Fruit fly (Drosophila melanogaster) whole organism, embryonic: ENCODE measurements around the gene hob.

ENCODE experiments used
- Aef1 ChIP-seq: fragments of 200-800 bp; sonication (Bioruptor generic); IDR thresholded peaks from 3 replicates; pipeline ENCODE4 v1.3.6; 2022; ENCODE audit warnings: missing biosample characterization, missing genetic modification characterization
- Antp ChIP-seq: fragments of 200-800 bp; sonication (Bioruptor generic); optimal IDR thresholded peaks from 3 replicates; lab custom pipeline; 2016; ENCODE audit warnings: missing biosample characterization, missing genetic modification characterization
- B-H2 ChIP-seq: fragments of 200-800 bp; sonication (Bioruptor generic); optimal IDR thresholded peaks from 2 replicates; lab custom pipeline; 2018; ENCODE audit warnings: missing biosample characterization, mild to moderate bottlenecking, missing genetic modification characterization
- Bdp1 ChIP-seq: fragments of 200-800 bp; sonication (Bioruptor generic); optimal IDR thresholded peaks from 3 replicates; lab custom pipeline; 2016; ENCODE audit warnings: missing biosample characterization, missing genetic modification characterization
- CG10979 ChIP-seq: fragments of 200-800 bp; sonication (Bioruptor generic); optimal IDR thresholded peaks from 2 replicates; lab custom pipeline; 2018; ENCODE audit warnings: missing biosample characterization, mild to moderate bottlenecking, missing genetic modification characterization, moderate library complexity
- CG11093 ChIP-seq: fragments of 200-800 bp; sonication (Bioruptor generic); IDR thresholded peaks from 3 replicates; pipeline ENCODE4 v1.3.6; 2022; ENCODE audit warnings: missing biosample characterization, missing genetic modification characterization
- CG12299 ChIP-seq: fragments of 200-800 bp; sonication (Bioruptor generic); optimal IDR thresholded peaks from 2 replicates; lab custom pipeline; 2018; ENCODE audit warnings: missing biosample characterization, mild to moderate bottlenecking, missing genetic modification characterization
- CG15696 ChIP-seq: fragments of 200-800 bp; sonication (Bioruptor generic); optimal IDR thresholded peaks from 2 replicates; lab custom pipeline; 2019; ENCODE audit warnings: missing biosample characterization, mild to moderate bottlenecking, missing genetic modification characterization, moderate library complexity
- CG1603 ChIP-seq: fragments of 200-800 bp; sonication (Bioruptor generic); optimal IDR thresholded peaks from 2 replicates; lab custom pipeline; 2019; ENCODE audit warnings: missing biosample characterization, mild to moderate bottlenecking, missing genetic modification characterization, moderate library complexity
- CG16813 ChIP-seq: fragments of 200-800 bp; sonication (Bioruptor generic); IDR thresholded peaks from 3 replicates; pipeline ENCODE4 v1.3.6; 2022; ENCODE audit warnings: missing biosample characterization, missing genetic modification characterization; ENCODE audit not compliant: partially characterized antibody
- CG17568 ChIP-seq: fragments of 200-800 bp; sonication (Bioruptor generic); optimal IDR thresholded peaks from 2 replicates; lab custom pipeline; 2018; ENCODE audit warnings: missing biosample characterization, mild to moderate bottlenecking, missing genetic modification characterization, moderate library complexity
- CG17612 ChIP-seq: fragments of 200-800 bp; sonication (Bioruptor generic); IDR thresholded peaks from 2 replicates; pipeline ENCODE4 v1.3.6; 2022; ENCODE audit warnings: missing biosample characterization, missing genetic modification characterization
- CG17912 ChIP-seq: fragments of 200-800 bp; sonication (Bioruptor generic); optimal IDR thresholded peaks from 2 replicates; lab custom pipeline; 2018; ENCODE audit warnings: missing biosample characterization, mild to moderate bottlenecking, missing genetic modification characterization
- CG2678 ChIP-seq: fragments of 200-800 bp; sonication (Bioruptor generic); optimal IDR thresholded peaks from 3 replicates; lab custom pipeline; 2019; ENCODE audit warnings: missing biosample characterization, mild to moderate bottlenecking, missing genetic modification characterization, moderate library complexity
- CG30403 ChIP-seq: fragments of 200-800 bp; sonication (Bioruptor generic); optimal IDR thresholded peaks from 3 replicates; lab custom pipeline; 2016; ENCODE audit warnings: missing biosample characterization, missing genetic modification characterization
- CG34376 ChIP-seq: fragments of 200-800 bp; sonication (Bioruptor generic); optimal IDR thresholded peaks from 2 replicates; lab custom pipeline; 2018; ENCODE audit warnings: missing biosample characterization, mild to moderate bottlenecking, missing genetic modification characterization
- CG3838 ChIP-seq: fragments of 200-800 bp; sonication (Bioruptor generic); optimal IDR thresholded peaks from 3 replicates; lab custom pipeline; 2016; ENCODE audit warnings: missing biosample characterization, missing genetic modification characterization
- CG5953 ChIP-seq: fragments of 200-800 bp; sonication (Bioruptor generic); IDR thresholded peaks from 2 replicates; pipeline ENCODE4 v1.3.6; 2022; ENCODE audit warnings: missing biosample characterization, missing genetic modification characterization
- CG6791 ChIP-seq: fragments of 200-800 bp; sonication (Bioruptor generic); IDR thresholded peaks from 3 replicates; pipeline ENCODE4 v1.3.6; 2022; ENCODE audit warnings: missing biosample characterization, missing genetic modification characterization; ENCODE audit not compliant: partially characterized antibody
- CG7556 ChIP-seq: fragments of 200-800 bp; sonication (Bioruptor generic); optimal IDR thresholded peaks from 2 replicates; lab custom pipeline; 2017; ENCODE audit warnings: missing biosample characterization, mild to moderate bottlenecking, missing genetic modification characterization
- CG8290 ChIP-seq, 3 experiments: fragments of 200-800 bp; sonication (Bioruptor generic); optimal IDR thresholded peaks; 2 replicates each; lab custom pipeline; 2016 to 2019; ENCODE audit warnings: missing biosample characterization in 3 of 3, missing genetic modification characterization in 3 of 3, mild to moderate bottlenecking in 2 of 3, moderate library complexity in 1 of 3
- CG8765 ChIP-seq: fragments of 200-800 bp; sonication (Bioruptor generic); IDR thresholded peaks from 2 replicates; pipeline ENCODE4 v1.3.6; 2022; ENCODE audit warnings: missing biosample characterization, missing genetic modification characterization
- CG9609 ChIP-seq: fragments of 200-800 bp; sonication (Bioruptor generic); optimal IDR thresholded peaks from 3 replicates; lab custom pipeline; 2016; ENCODE audit warnings: missing biosample characterization, missing genetic modification characterization
- CG9797 ChIP-seq: fragments of 200-800 bp; sonication (Bioruptor generic); optimal IDR thresholded peaks from 3 replicates; lab custom pipeline; 2018; ENCODE audit warnings: missing biosample characterization, mild to moderate bottlenecking, missing genetic modification characterization
- CG9932 ChIP-seq: fragments of 200-800 bp; sonication (Bioruptor generic); IDR thresholded peaks from 2 replicates; pipeline ENCODE4 v1.3.6; 2022; ENCODE audit warnings: missing biosample characterization, missing genetic modification characterization
- D19A ChIP-seq: fragments of 200-800 bp; optimal IDR thresholded peaks from 3 replicates; lab custom pipeline; 2019; ENCODE audit warnings: missing biosample characterization, mild to moderate bottlenecking, missing genetic modification characterization, moderate library complexity
- Dll ChIP-seq: fragments of 200-800 bp; sonication (Bioruptor generic); IDR thresholded peaks from 4 replicates; pipeline ENCODE4 v1.3.6; 2022; ENCODE audit warnings: missing biosample characterization, missing genetic modification characterization; ENCODE audit not compliant: partially characterized antibody
- Ets65A ChIP-seq: fragments of 200-800 bp; sonication (Bioruptor generic); peaks from one replicate; lab custom pipeline; 2016; ENCODE audit warnings: missing biosample characterization, missing genetic modification characterization
- Ets97D ChIP-seq: fragments of 200-800 bp; sonication (Bioruptor generic); optimal IDR thresholded peaks from 3 replicates; lab custom pipeline; 2016; ENCODE audit warnings: missing biosample characterization, missing genetic modification characterization
- H15 ChIP-seq: fragments of 200-800 bp; sonication (Bioruptor generic); IDR thresholded peaks from 3 replicates; pipeline ENCODE4 v1.3.6; 2022; ENCODE audit warnings: missing biosample characterization, missing genetic modification characterization
- Hmr ChIP-seq: fragments of 200-800 bp; sonication (Bioruptor generic); optimal IDR thresholded peaks from 3 replicates; lab custom pipeline; 2017; ENCODE audit warnings: mild to moderate bottlenecking, missing biosample characterization, missing genetic modification reagents, missing genetic modification characterization
- Jarid2 ChIP-seq: fragments of 200-800 bp; sonication (Bioruptor generic); optimal IDR thresholded peaks from 3 replicates; lab custom pipeline; 2017; ENCODE audit warnings: mild to moderate bottlenecking, missing biosample characterization, missing genetic modification reagents, missing genetic modification characterization
- Nf-YC ChIP-seq: fragments of 200-800 bp; optimal IDR thresholded peaks from 3 replicates; lab custom pipeline; 2019; ENCODE audit warnings: missing biosample characterization, mild to moderate bottlenecking, missing genetic modification characterization, moderate library complexity
- Ravus ChIP-seq: fragments of 200-800 bp; sonication (Bioruptor generic); IDR thresholded peaks from 2 replicates; pipeline ENCODE4 v1.3.6; 2022; ENCODE audit warnings: missing biosample characterization, missing genetic modification characterization
- Rx ChIP-seq: fragments of 200-800 bp; sonication (Bioruptor generic); IDR thresholded peaks from 2 replicates; pipeline ENCODE4 v1.3.6; 2022; ENCODE audit warnings: missing biosample characterization, missing genetic modification characterization
- Scr ChIP-seq: fragments of 200-800 bp; sonication (Bioruptor generic); IDR thresholded peaks from 2 replicates; pipeline ENCODE4 v1.3.6; 2022; ENCODE audit warnings: missing biosample characterization, missing genetic modification characterization; ENCODE audit not compliant: partially characterized antibody
- ac ChIP-seq: fragments of 200-800 bp; sonication (Bioruptor generic); optimal IDR thresholded peaks from 3 replicates; lab custom pipeline; 2017; ENCODE audit warnings: missing biosample characterization, mild to moderate bottlenecking, missing genetic modification characterization
- caup ChIP-seq: fragments of 200-800 bp; sonication (Bioruptor generic); optimal IDR thresholded peaks from 3 replicates; lab custom pipeline; 2017; ENCODE audit warnings: missing biosample characterization, mild to moderate bottlenecking, missing genetic modification characterization, moderate library complexity; ENCODE audit not compliant: severe bottlenecking
- ci ChIP-seq: fragments of 200-800 bp; sonication (Bioruptor generic); IDR thresholded peaks from 3 replicates; pipeline ENCODE4 v1.3.6; 2022; ENCODE audit warnings: missing biosample characterization, missing genetic modification characterization
- crp ChIP-seq, 2 experiments: fragments of 200-800 bp; sonication (Bioruptor generic); optimal IDR thresholded peaks; 2 replicates in 1 of 2; 3 replicates in 1 of 2; lab custom pipeline; 2017; ENCODE audit warnings: missing biosample characterization in 2 of 2, missing genetic modification characterization in 2 of 2, mild to moderate bottlenecking in 1 of 2, moderate library complexity in 1 of 2
- cwo ChIP-seq: fragments of 200-800 bp; sonication (Bioruptor generic); optimal IDR thresholded peaks from 3 replicates; lab custom pipeline; 2017; ENCODE audit warnings: missing biosample characterization, missing genetic modification characterization, mild to moderate bottlenecking, moderate library complexity, missing genetic modification reagents
- esg ChIP-seq: fragments of 200-800 bp; sonication (Bioruptor generic); conservative IDR thresholded peaks from 2 replicates; pipeline ENCODE4 v1.3.6; 2022; ENCODE audit warnings: missing biosample characterization, missing genetic modification characterization
- phol ChIP-seq: fragments of 200-800 bp; sonication (Bioruptor generic); optimal IDR thresholded peaks from 3 replicates; lab custom pipeline; 2018; ENCODE audit warnings: missing biosample characterization, mild to moderate bottlenecking, missing genetic modification characterization, moderate library complexity
- schlank ChIP-seq: fragments of 200-800 bp; sonication (Bioruptor generic); optimal IDR thresholded peaks from 2 replicates; lab custom pipeline; 2018; ENCODE audit warnings: missing biosample characterization, mild to moderate bottlenecking, missing genetic modification characterization
- sens ChIP-seq: fragments of 200-800 bp; sonication (Bioruptor generic); peaks from one replicate; lab custom pipeline; 2016; ENCODE audit warnings: missing biosample characterization, missing genetic modification characterization
- slp2 ChIP-seq: fragments of 200-800 bp; sonication (Bioruptor generic); optimal IDR thresholded peaks from 2 replicates; lab custom pipeline; 2016; ENCODE audit warnings: missing biosample characterization, missing genetic modification characterization
- ssp ChIP-seq: fragments of 200-800 bp; sonication (Bioruptor generic); IDR thresholded peaks from 2 replicates; pipeline ENCODE4 v1.3.6; 2022; ENCODE audit warnings: missing biosample characterization, missing genetic modification characterization
- stc ChIP-seq: fragments of 200-800 bp; sonication (Bioruptor generic); IDR thresholded peaks from 2 replicates; pipeline ENCODE4 v1.3.6; 2022; ENCODE audit warnings: missing biosample characterization, missing genetic modification characterization
- tio ChIP-seq: fragments of 200-800 bp; sonication (Bioruptor generic); optimal IDR thresholded peaks from 2 replicates; lab custom pipeline; 2017; ENCODE audit warnings: missing biosample characterization, missing genetic modification characterization, inconsistent platforms
- zf30C ChIP-seq: fragments of 200-800 bp; sonication (Bioruptor generic); optimal IDR thresholded peaks from 3 replicates; lab custom pipeline; 2018; ENCODE audit warnings: missing biosample characterization, mild to moderate bottlenecking, missing genetic modification characterization

hob gene

dm6 chr3L:3194059-3194458, 24.7 kb downstream of the hob start (continued):
- TF ChIP-seq CG8765 (peak; percentile 81), ssp (GFP tag; lab: Robert Waterston, UW) (peak; percentile 79), CG9609 (GFP tag; lab: Kevin White, UChicago) (peak; percentile 13), stc (GFP tag; lab: Robert Waterston, UW) (peak; percentile 93), CG10979 (peak; percentile 93), CG30403 (GFP tag; lab: Kevin White, UChicago) (peak; percentile 85), CG2678 (peak; percentile 96), Ets97D (GFP tag; lab: Kevin White, UChicago) (peak; percentile 53), cwo (GFP tag; lab: Kevin White, UChicago) (peak; percentile 89), Antp (GFP tag; lab: Kevin White, UChicago) (peak; percentile 39), CG3838 (GFP tag; lab: Kevin White, UChicago) (peak; percentile 56), Rx (GFP tag; lab: Robert Waterston, UW) (peak; percentile 93), Hmr (GFP tag; lab: Kevin White, UChicago) (peak; percentile 94), CG17612 (GFP tag; lab: Robert Waterston, UW) (peak; percentile 70), CG8290 (GFP tag; optimal IDR thresholded peaks at IDR 0.05; lab: Kevin White, UChicago) (peak; percentile 75), CG8290 (tag; optimal IDR thresholded peaks at IDR 0.05; lab: Kevin White, UChicago) (peak in 1 of 2 experiments; percentile 82), H15 (GFP tag; lab: Robert Waterston, UW) (peak; percentile 91), phol (tag; lab: Kevin White, UChicago) (peak; percentile 92), schlank (tag; lab: Kevin White, UChicago) (peak; percentile 68), CG17912 (GFP tag; lab: Kevin White, UChicago) (no peak), slp2 (peak; percentile 50), CG9797 (GFP tag; lab: Kevin White, UChicago) (peak; percentile 30), CG34376 (GFP tag; lab: Kevin White, UChicago) (peak; percentile 28), B-H2 (GFP tag; lab: Kevin White, UChicago) (peak; percentile 58), Aef1 (GFP tag; lab: Robert Waterston, UW) (peak; percentile 93), D19A (tag; lab: Kevin White, UChicago) (peak; percentile 93), CG16813 (GFP tag; lab: Robert Waterston, UW) (no peak), crp (GFP tag; optimal IDR thresholded peaks at IDR 0.05; lab: Kevin White, UChicago) (peak in 1 of 2 experiments; percentile 53), ac (GFP tag; lab: Kevin White, UChicago) (peak; percentile 89), caup (GFP tag; lab: Kevin White, UChicago) (peak; percentile 94), ci (GFP tag; lab: Robert Waterston, UW) (peak; percentile 97), CG17568 (GFP tag; lab: Kevin White, UChicago) (no peak), CG12299 (tag; lab: Kevin White, UChicago) (peak; percentile 93), Jarid2 (GFP tag; lab: Kevin White, UChicago) (peak; percentile 67), CG5953 (GFP tag; lab: Robert Waterston, UW) (peak; percentile 93), esg (GFP tag; lab: Robert Waterston, UW) (peak; percentile 89), CG15696 (peak; percentile 80), Ets65A (GFP tag; lab: Kevin White, UChicago) (peak; percentile 37), CG9932 (peak; percentile 81), CG1603 (tag; lab: Kevin White, UChicago) (peak; percentile 88), CG11093 (GFP tag; lab: Robert Waterston, UW) (peak; percentile 88), sens (GFP tag; lab: Kevin White, UChicago) (peak; percentile 96), tio (peak; percentile 88), CG7556 (GFP tag; lab: Kevin White, UChicago) (peak; percentile 92), zf30C (GFP tag; lab: Kevin White, UChicago) (no peak), Bdp1 (GFP tag; lab: Kevin White, UChicago) (peak; percentile 75), CG6791 (GFP tag; lab: Robert Waterston, UW) (no peak), Nf-YC (tag; lab: Kevin White, UChicago) (peak; percentile 80), Scr (no peak), Ravus (GFP tag; lab: Robert Waterston, UW) (peak; percentile 82), Dll (GFP tag; lab: Robert Waterston, UW) (no peak)
